Worm (Caenorhabditis elegans) whole organism, L4 larva: Measurements from ENCODE around the gene fbxb-118.
A peak's percentile ranks its signal among the peaks of the same experiment; 100 is the strongest.

ENCODE experiments used
- Y48G9A.11 ChIP-seq: fragments of 200-800 bp; sonication (Bioruptor generic); IDR thresholded peaks from 2 replicates; pipeline ENCODE4 v1.3.6; 2022; ENCODE audit warnings: missing genetic modification reagents, missing genetic modification characterization, missing compliant biosample characterization
- Y75B8A.6 ChIP-seq: fragments of 200-800 bp; sonication (Bioruptor generic); IDR thresholded peaks from 2 replicates; pipeline ENCODE4 v1.3.6; 2022; ENCODE audit warnings: missing genetic modification reagents, missing genetic modification characterization, missing compliant biosample characterization
- aha-1 ChIP-seq: fragments of 150-350 bp; peaks from one replicate; lab custom pipeline; 2014; ENCODE audit warnings: missing biosample characterization, missing genetic modification characterization
- fkh-10 ChIP-seq: fragments of 150-350 bp; optimal IDR thresholded peaks from 2 replicates; lab custom pipeline; 2014; ENCODE audit warnings: missing biosample characterization, missing genetic modification reagents, missing genetic modification characterization
- fos-1 ChIP-seq: fragments of 150-350 bp; optimal IDR thresholded peaks from 2 replicates; lab custom pipeline; 2014; ENCODE audit warnings: missing biosample characterization, missing genetic modification characterization
- hlh-30 ChIP-seq: sonication (generic microtip); optimal IDR thresholded peaks from 2 replicates; lab custom pipeline; 2017; ENCODE audit warnings: antibody characterized with exemption, mild to moderate bottlenecking, missing genetic modification characterization, missing compliant biosample characterization; ENCODE audit not compliant: insufficient read depth
- jun-1 ChIP-seq: fragments of 150-350 bp; optimal IDR thresholded peaks from 2 replicates; lab custom pipeline; 2014; ENCODE audit warnings: missing biosample characterization, missing genetic modification reagents, missing genetic modification characterization
- lin-13 ChIP-seq: fragments of 150-350 bp; optimal IDR thresholded peaks from 2 replicates; lab custom pipeline; 2014; ENCODE audit warnings: missing biosample characterization, missing genetic modification reagents, missing genetic modification characterization
- lsy-2 ChIP-seq, 2 experiments: fragments of 150-350 bp in 1 of 2; sonication (generic microtip) in 1 of 2; optimal IDR thresholded peaks; 2 replicates each; lab custom pipeline; 2014 to 2017; ENCODE audit warnings: missing biosample characterization in 2 of 2, missing genetic modification characterization in 2 of 2
- nhr-11 ChIP-seq: fragments of 150-350 bp; optimal IDR thresholded peaks from 2 replicates; lab custom pipeline; 2014; ENCODE audit warnings: missing biosample characterization, missing genetic modification characterization
- nhr-25 ChIP-seq: sonication (generic microtip); optimal IDR thresholded peaks from 2 replicates; lab custom pipeline; 2017; ENCODE audit warnings: missing genetic modification characterization, mild to moderate bottlenecking, missing compliant biosample characterization, antibody characterized with exemption, moderate library complexity, borderline replicate concordance; ENCODE audit not compliant: insufficient read depth
- nhr-77 ChIP-seq: fragments of 150-350 bp; optimal IDR thresholded peaks from 2 replicates; lab custom pipeline; 2014; ENCODE audit warnings: missing biosample characterization, missing genetic modification characterization

DNA sequence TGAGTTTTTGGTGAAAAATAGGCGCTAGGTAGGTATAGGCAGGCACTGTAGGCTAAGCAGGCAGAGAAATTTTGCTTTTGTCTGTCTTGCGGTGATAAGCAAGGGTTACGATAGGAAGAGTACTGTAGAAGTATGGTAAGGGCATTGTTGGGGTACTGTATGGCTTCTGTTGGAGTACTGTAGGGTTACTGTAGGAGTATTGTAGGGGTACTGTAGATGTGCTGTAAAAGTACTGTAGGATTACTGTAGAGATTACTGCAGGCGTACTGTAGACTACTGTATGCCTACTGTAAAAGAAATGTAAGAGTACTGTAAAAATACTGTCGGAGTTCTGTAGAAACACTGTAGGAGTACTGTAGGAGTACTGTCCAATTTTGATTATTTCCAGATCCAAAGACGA is 28.6 kb upstream of the fbxb-118 start:
- TF ChIP-seq Y75B8A.6 (GFP tag; lab: Robert Waterston, UW) (no peak), nhr-11 (tag; lab: Kevin White, UChicago) (no peak), nhr-25 (tag; lab: Kevin White, UChicago) (no peak), fos-1 (tag; lab: Kevin White, UChicago) (no peak), nhr-77 (tag; lab: Kevin White, UChicago) (no peak), lin-13 (GFP tag; lab: Kevin White, UChicago) (no peak), fkh-10 (GFP tag; lab: Kevin White, UChicago) (no peak), aha-1 (no peak), Y48G9A.11 (no peak), lsy-2 (tag; optimal IDR thresholded peaks at IDR 0.05; lab: Kevin White, UChicago) (peak in 1 of 2 experiments; percentile 39), hlh-30 (no peak), jun-1 (no peak)
